Worm (Caenorhabditis elegans) whole organism, L3 larva: Measurements from ENCODE around the gene mdmh-35.

Experiments
- R02D3.7 ChIP-seq: fragments of 150-350 bp; optimal IDR thresholded peaks from 2 replicates; lab custom pipeline; 2014; ENCODE audit warnings: missing biosample characterization, missing genetic modification characterization
- snpc-4 ChIP-seq: fragments of 150-350 bp; optimal IDR thresholded peaks from 2 replicates; lab custom pipeline; 2014; ENCODE audit warnings: missing biosample characterization, missing genetic modification characterization

ce11 chrII:7815406-7815805, 40.1 kb downstream of the mdmh-35 start:
- TF ChIP-seq R02D3.7 (tag; lab: Kevin White, UChicago) = no peak
- TF ChIP-seq snpc-4 (tag; lab: Kevin White, UChicago) = no peak
